Worm (Caenorhabditis elegans): Measurements from ENCODE around the gene cdf-2.

Gene cdf-2

ce11 chrX:12451258-12451657, 15.5 kb downstream of the cdf-2 start:
- no peak for TF ChIP-seq nhr-10 (tag; optimal IDR thresholded peaks at IDR 0.05)
- TF ChIP-seq php-3 (GFP tag; IDR thresholded peaks at IDR 0.05), result 0 out of 2 replicates have a peak, but pooled peaks have one; percentile 18
- TF ChIP-seq spr-3 (GFP tag; optimal IDR thresholded peaks at IDR 0.05), result no peak
- TF ChIP-seq nhr-76 (tag; optimal IDR thresholded peaks at IDR 0.05), result peak; percentile 10
- peak; percentile 59 for TF ChIP-seq dmd-6 (GFP tag; IDR thresholded peaks at IDR 0.05)

- 0 out of 2 replicates have a peak, but pooled peaks have one; percentile 51 for TF ChIP-seq egl-43 (GFP tag; IDR thresholded peaks at IDR 0.05)
- no peak for TF ChIP-seq rbr-2 (tag; optimal IDR thresholded peaks at IDR 0.05)
- no peak for TF ChIP-seq daf-16 (GFP tag; optimal IDR thresholded peaks at IDR 0.05)
- peak; percentile 39 for TF ChIP-seq daf-16 (tag; optimal IDR thresholded peaks at IDR 0.05)
- TF ChIP-seq unc-62 (GFP tag; optimal IDR thresholded peaks at IDR 0.05 in 1 of 2), result peak in 1 of 2 experiments; percentile 72
- TF ChIP-seq unc-62 (tag; optimal IDR thresholded peaks at IDR 0.05), result no peak
- no peak for TF ChIP-seq arid-1 (GFP tag; conservative IDR thresholded peaks at IDR 0.05)
- TF ChIP-seq mxl-3 (GFP tag; optimal IDR thresholded peaks at IDR 0.05), result peak; percentile 84
- no peak for TF ChIP-seq nhr-77 (tag; optimal IDR thresholded peaks at IDR 0.05)
- TF ChIP-seq dmd-6 (GFP tag; IDR thresholded peaks at IDR 0.05), result peak; percentile 31; the same call in 1 of the 2 replicates
- no peak for TF ChIP-seq mxl-2 (GFP tag; conservative IDR thresholded peaks at IDR 0.05)
- TF ChIP-seq mes-2 (tag; optimal IDR thresholded peaks at IDR 0.05; ENCODE audit: poor library complexity, severe bottlenecking), result peak; percentile 28
- peak in 1 of 2 experiments; percentile 9 for TF ChIP-seq hif-1 (tag; optimal IDR thresholded peaks at IDR 0.05)
- TF ChIP-seq nhr-6 (tag; optimal IDR thresholded peaks at IDR 0.05), result peak; percentile 41
- no peak for TF ChIP-seq ztf-11 (tag; optimal IDR thresholded peaks at IDR 0.05)
- peak; percentile 11 for TF ChIP-seq hlh-30 (tag; optimal IDR thresholded peaks at IDR 0.05; ENCODE audit: insufficient read depth)
- TF ChIP-seq set-16 (GFP tag; IDR thresholded peaks at IDR 0.05), result peak; percentile 47
- TF ChIP-seq nhr-28 (tag; optimal IDR thresholded peaks at IDR 0.05), result peak; percentile 33
- peak; percentile 52 for TF ChIP-seq hmg-1.1 (GFP tag; IDR thresholded peaks at IDR 0.05)
- TF ChIP-seq mep-1 (tag; optimal IDR thresholded peaks at IDR 0.05), result peak; percentile 13
- TF ChIP-seq dve-1 (tag; optimal IDR thresholded peaks at IDR 0.05; ENCODE audit: insufficient read depth), result peak; percentile 56
- peak; percentile 51 for TF ChIP-seq hlh-11 (tag; optimal IDR thresholded peaks at IDR 0.05)
- peak in 1 of 2 experiments; percentile 11 for TF ChIP-seq lsy-2 (tag; optimal IDR thresholded peaks at IDR 0.05)
Observed at ce11 chrX:12449262-12449942, 17.3 kb downstream of the cdf-2 start, which contains the start of gene T18D3.6. Gene T18D3.6 (plus strand): TSS chrX:12449892.

- TF ChIP-seq set-16 (GFP tag; IDR thresholded peaks at IDR 0.05) (peak; percentile 77), egl-43 (GFP tag; IDR thresholded peaks at IDR 0.05) (0 out of 2 replicates have a peak, but pooled peaks have one; percentile 26)
Observed at ce11 chrX:12447639-12448038, 19.1 kb downstream of the cdf-2 start.

- TF ChIP-seq daf-16 (GFP tag; optimal IDR thresholded peaks at IDR 0.05) (no peak), daf-16 (tag; optimal IDR thresholded peaks at IDR 0.05) (peak; percentile 90), ztf-7 (tag; optimal IDR thresholded peaks at IDR 0.05) (peak; percentile 1), nhr-76 (tag; optimal IDR thresholded peaks at IDR 0.05) (no peak), nhr-28 (tag; optimal IDR thresholded peaks at IDR 0.05) (peak; percentile 75), F44E2.7 (GFP tag; IDR thresholded peaks at IDR 0.05) (no peak), dmd-6 (GFP tag; IDR thresholded peaks at IDR 0.05) (peak; percentile 37; the same call in 1 of the 2 replicates), dve-1 (tag; optimal IDR thresholded peaks at IDR 0.05; ENCODE audit: insufficient read depth) (peak; percentile 55), pqm-1 (tag; optimal IDR thresholded peaks at IDR 0.05) (peak; percentile 73), hlh-11 (tag; optimal IDR thresholded peaks at IDR 0.05) (peak; percentile 37)
Observed at ce11 chrX:12446572-12446971, 20.1 kb downstream of the cdf-2 start.

ce11 chrX:12444423-12444822, 22.3 kb downstream of the cdf-2 start:
- TF ChIP-seq mdl-1 (tag; optimal IDR thresholded peaks at IDR 0.05) (peak in 1 of 2 experiments; percentile 27), lsy-2 (tag; optimal IDR thresholded peaks at IDR 0.05) (peak in 1 of 2 experiments; percentile 25), dmd-6 (GFP tag; IDR thresholded peaks at IDR 0.05) (no peak), pqm-1 (tag; optimal IDR thresholded peaks at IDR 0.05) (no peak), skn-1 (tag; optimal IDR thresholded peaks at IDR 0.05) (no peak), hmg-1.1 (GFP tag; IDR thresholded peaks at IDR 0.05) (peak; percentile 15; the same call in 1 of the 2 replicates), hlh-11 (tag; optimal IDR thresholded peaks at IDR 0.05) (peak; percentile 41), aly-2 (tag; optimal IDR thresholded peaks at IDR 0.05) (no peak), lin-15B (tag; optimal IDR thresholded peaks at IDR 0.05) (no peak), nhr-28 (tag; optimal IDR thresholded peaks at IDR 0.05) (peak; percentile 8), lin-38 (GFP tag; IDR thresholded peaks at IDR 0.05) (0 out of 2 replicates have a peak, but pooled peaks have one; percentile 7), mxl-3 (GFP tag; optimal IDR thresholded peaks at IDR 0.05) (peak; percentile 48), hlh-30 (tag; optimal IDR thresholded peaks at IDR 0.05; ENCODE audit: insufficient read depth) (peak; percentile 87), unc-130 (GFP tag; optimal IDR thresholded peaks at IDR 0.05) (no peak), dve-1 (tag; optimal IDR thresholded peaks at IDR 0.05; ENCODE audit: insufficient read depth) (peak; percentile 42)
